Fruit fly (Drosophila melanogaster): ENCODE measurements around the gene CG6724.

CG6724 gene

DNA sequence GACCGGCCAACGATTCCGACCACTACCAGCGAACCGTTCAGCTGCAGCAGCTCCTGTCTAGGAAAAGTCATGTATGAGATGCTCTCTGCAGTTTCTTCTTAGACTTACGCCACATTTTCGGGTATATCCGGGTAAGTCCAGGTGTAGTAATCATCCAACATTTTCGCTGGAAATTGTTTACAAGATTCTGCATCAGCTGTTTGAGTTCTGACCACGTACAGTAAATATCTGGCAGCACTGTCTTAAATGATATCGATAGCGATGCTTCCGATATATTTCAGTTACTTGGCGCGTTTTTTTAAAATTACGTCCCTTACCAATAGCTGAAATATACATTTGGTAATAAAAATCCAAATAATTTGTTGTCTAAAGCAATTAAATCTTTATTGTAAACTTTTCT, 26.0 kb downstream of the CG6724 start, which contains the start of gene CG6729:
Gene CG6729 (minus strand): TSS at position 222 of the 400 bp plus-strand sequence.
- no peak for TF ChIP-seq CG8159 (tag; optimal IDR thresholded peaks at IDR 0.05)
- no peak for TF ChIP-seq rn (GFP tag; IDR thresholded peaks at IDR 0.05)
- no peak for TF ChIP-seq fd96Ca (GFP tag; IDR thresholded peaks at IDR 0.05)
- TF ChIP-seq Ets98B (GFP tag; IDR thresholded peaks at IDR 0.05) = no peak
- TF ChIP-seq CG10348 (GFP tag; IDR thresholded peaks at IDR 0.05) = no peak
- no peak for TF ChIP-seq CG13204 (GFP tag; optimal IDR thresholded peaks at IDR 0.05)
- no peak for TF ChIP-seq CG32121 (GFP tag; IDR thresholded peaks at IDR 0.05)
- TF ChIP-seq Snoo (tag; optimal IDR thresholded peaks at IDR 0.05) = no peak
- TF ChIP-seq Pif1A (GFP tag; optimal IDR thresholded peaks at IDR 0.05) = no peak
- TF ChIP-seq D1 (tag; optimal IDR thresholded peaks at IDR 0.05) = no peak
- no peak for TF ChIP-seq CG15710 (tag; optimal IDR thresholded peaks at IDR 0.05)
- no peak for TF ChIP-seq CG12605 (GFP tag; IDR thresholded peaks at IDR 0.05)
- TF ChIP-seq CG9948 (tag; optimal IDR thresholded peaks at IDR 0.05) = no peak
- no peak for TF ChIP-seq CG34367 (tag; optimal IDR thresholded peaks at IDR 0.05)
- TF ChIP-seq CG4496 (GFP tag; IDR thresholded peaks at IDR 0.05) = no peak

DNA sequence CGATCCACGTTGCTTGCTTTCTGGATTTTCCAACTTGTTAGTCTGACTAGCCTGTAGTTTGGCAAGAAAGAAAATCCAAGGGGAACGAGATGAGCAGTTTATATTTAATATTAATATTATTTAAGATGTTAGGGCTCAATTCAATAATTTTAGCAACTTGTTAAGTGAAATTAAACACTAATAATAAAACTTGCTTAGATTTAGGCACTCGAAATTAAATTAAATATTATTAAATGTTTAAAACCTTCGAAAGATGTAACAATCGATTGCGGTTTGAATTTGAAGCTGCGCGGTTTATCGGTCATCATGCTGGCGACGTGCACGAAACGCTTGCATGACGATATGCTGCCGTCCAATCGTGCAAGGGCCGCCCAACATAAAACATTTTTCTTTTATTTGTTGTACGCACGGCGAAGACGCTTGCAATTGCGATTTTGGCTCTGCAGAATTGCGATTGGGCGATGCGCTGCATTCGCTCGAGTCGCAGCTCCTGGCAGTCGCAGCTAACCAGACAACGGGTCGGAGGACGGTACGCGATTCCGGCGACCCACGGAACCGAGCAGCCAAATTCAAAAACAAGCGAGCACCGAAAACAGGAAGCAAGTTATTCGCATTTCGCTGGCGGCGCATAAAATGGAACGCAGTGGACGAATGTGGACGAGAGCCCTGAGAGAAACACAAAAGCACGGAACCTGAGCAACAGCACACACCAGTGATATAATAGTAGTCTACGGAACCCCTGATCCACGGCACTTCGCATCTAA, 32.6 kb downstream of the CG6724 start, which contains the start of the genes Vha16-5 and CG12299:
Gene Vha16-5 (minus strand): TSS at position 51 of the 764 bp plus-strand sequence.
Gene CG12299 (plus strand): TSS at position 353 of the 764 bp plus-strand sequence.
- peak; percentile 75 for TF ChIP-seq CG4496 (GFP tag; IDR thresholded peaks at IDR 0.05)
- TF ChIP-seq CG8301 (tag; optimal IDR thresholded peaks at IDR 0.05) = no peak
- peak; percentile 21 for TF ChIP-seq CG17806 (tag; optimal IDR thresholded peaks at IDR 0.05)
- TF ChIP-seq fd96Ca (GFP tag; IDR thresholded peaks at IDR 0.05) = peak; percentile 91
- no peak for TF ChIP-seq CG13204 (GFP tag; optimal IDR thresholded peaks at IDR 0.05)
- TF ChIP-seq CG9948 (tag; optimal IDR thresholded peaks at IDR 0.05) = no peak
- peak; percentile 35 for TF ChIP-seq CG8159 (tag; optimal IDR thresholded peaks at IDR 0.05)
- TF ChIP-seq D1 (tag; optimal IDR thresholded peaks at IDR 0.05) = no peak
- TF ChIP-seq Ets98B (GFP tag; IDR thresholded peaks at IDR 0.05) = peak; percentile 82
- peak; percentile 10 for TF ChIP-seq CG15710 (tag; optimal IDR thresholded peaks at IDR 0.05)
- no peak for TF ChIP-seq CG10348 (GFP tag; IDR thresholded peaks at IDR 0.05)
- TF ChIP-seq EcR (GFP tag; optimal IDR thresholded peaks at IDR 0.05) = no peak
- no peak for TF ChIP-seq Pif1A (GFP tag; optimal IDR thresholded peaks at IDR 0.05)
- no peak for TF ChIP-seq CG14655 (GFP tag; optimal IDR thresholded peaks at IDR 0.05)
- no peak for TF ChIP-seq gl (tag; optimal IDR thresholded peaks at IDR 0.05)
- TF ChIP-seq Snoo (tag; optimal IDR thresholded peaks at IDR 0.05) = no peak
- no peak for TF ChIP-seq CG34367 (tag; optimal IDR thresholded peaks at IDR 0.05)
- no peak for TF ChIP-seq Pif1B (GFP tag; optimal IDR thresholded peaks at IDR 0.05)
- peak; percentile 80 for TF ChIP-seq CG32121 (GFP tag; IDR thresholded peaks at IDR 0.05)
- TF ChIP-seq rn (GFP tag; IDR thresholded peaks at IDR 0.05) = no peak
- no peak for TF ChIP-seq CG12605 (GFP tag; IDR thresholded peaks at IDR 0.05)

DNA sequence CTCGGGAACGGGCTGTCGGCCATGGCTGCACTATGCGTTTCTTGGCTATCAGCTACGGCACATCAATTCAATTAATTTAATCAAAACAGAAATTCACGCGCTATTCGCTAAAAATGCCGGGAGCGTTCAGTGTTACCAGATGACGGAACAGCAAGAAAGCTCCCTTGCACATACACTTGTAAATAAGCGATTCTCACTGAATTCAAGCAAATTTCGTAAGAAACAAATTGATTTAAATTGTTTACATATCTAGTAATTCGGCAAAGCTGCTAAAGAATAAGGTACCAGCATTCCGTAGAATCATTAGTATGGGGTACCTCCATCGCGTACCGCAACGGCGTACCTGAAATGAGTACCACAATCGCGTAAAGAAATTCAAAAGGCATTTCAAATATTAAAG, 33.8 kb downstream of the CG6724 start, which contains the start of gene Nup107:
Gene Nup107 (minus strand): TSS at position 149 of the 400 bp plus-strand sequence.
- TF ChIP-seq CG14655 (GFP tag; optimal IDR thresholded peaks at IDR 0.05) (no peak), Pif1A (GFP tag; optimal IDR thresholded peaks at IDR 0.05) (no peak), CG4496 (GFP tag; IDR thresholded peaks at IDR 0.05) (0 out of 3 replicates have a peak, but pooled peaks have one; percentile 16)

DNA sequence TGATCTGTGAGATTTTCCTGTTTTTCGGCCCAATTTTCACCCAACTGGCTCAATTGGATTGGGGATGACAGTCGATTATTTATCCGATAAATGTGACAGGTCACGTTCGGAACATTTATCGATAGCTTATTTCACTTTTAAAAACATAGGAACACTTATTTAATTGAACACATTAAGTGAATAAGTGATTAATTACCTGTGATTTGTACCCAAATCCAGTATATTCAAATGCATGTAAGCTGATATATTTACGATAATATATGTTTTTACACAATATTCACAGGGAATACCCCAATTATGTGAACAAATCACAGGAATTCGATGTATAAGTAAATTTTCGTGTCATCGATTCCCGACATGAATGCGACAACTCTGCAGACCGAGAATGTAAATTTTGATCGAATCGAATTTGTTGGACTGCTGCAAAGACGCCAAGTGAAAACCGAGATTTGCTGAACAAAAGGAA, 37.4 kb downstream of the CG6724 start, which contains the start of the genes EMC3 and Dpy-30L1:
Gene EMC3 (minus strand): TSS at position 81 of the 466 bp plus-strand sequence.
Gene Dpy-30L1 (plus strand): TSS at position 311 of the 466 bp plus-strand sequence.
- no peak for TF ChIP-seq fd96Ca (GFP tag; IDR thresholded peaks at IDR 0.05)
- TF ChIP-seq CG17806 (tag; optimal IDR thresholded peaks at IDR 0.05) = peak; percentile 35
- peak; percentile 43; the same call in 1 of the 2 replicates for TF ChIP-seq Ets98B (GFP tag; IDR thresholded peaks at IDR 0.05)
- peak; percentile 27 for TF ChIP-seq Snoo (tag; optimal IDR thresholded peaks at IDR 0.05)
- TF ChIP-seq CG9948 (tag; optimal IDR thresholded peaks at IDR 0.05) = peak; percentile 5
- TF ChIP-seq CG34367 (tag; optimal IDR thresholded peaks at IDR 0.05) = no peak
- no peak for TF ChIP-seq CG8301 (tag; optimal IDR thresholded peaks at IDR 0.05)
- peak; percentile 53 for TF ChIP-seq CG15710 (tag; optimal IDR thresholded peaks at IDR 0.05)
- TF ChIP-seq CG12605 (GFP tag; IDR thresholded peaks at IDR 0.05) = no peak
- peak; percentile 20; the same call in 1 of the 3 replicates for TF ChIP-seq CG4496 (GFP tag; IDR thresholded peaks at IDR 0.05)

DNA sequence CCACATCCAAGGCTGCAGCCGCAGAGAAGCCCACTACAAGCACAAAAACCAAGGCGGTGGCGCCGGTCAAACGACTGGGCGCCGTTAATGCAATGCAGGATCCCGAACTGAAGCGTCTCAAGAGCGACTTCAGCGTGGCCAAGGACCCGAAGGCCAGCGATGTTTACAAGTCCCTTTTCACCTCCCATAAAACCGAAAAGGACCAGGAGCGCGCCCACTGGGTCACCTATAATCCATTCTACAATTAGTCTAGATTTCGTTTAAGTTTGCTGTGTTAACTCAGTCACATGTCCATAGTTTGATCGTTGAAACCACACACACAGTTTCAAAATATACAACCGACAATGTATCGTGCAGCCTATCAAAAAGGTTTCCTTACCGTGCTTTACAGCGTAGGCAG, 39.8 kb downstream of the CG6724 start, which contains the start of gene CG17118:
Gene CG17118 (plus strand): TSS at position 301 of the 400 bp plus-strand sequence.
- TF ChIP-seq CG4496 (GFP tag; IDR thresholded peaks at IDR 0.05) (no peak), CG12605 (GFP tag; IDR thresholded peaks at IDR 0.05) (no peak), rn (GFP tag; IDR thresholded peaks at IDR 0.05) (no peak), fd96Ca (GFP tag; IDR thresholded peaks at IDR 0.05) (no peak), EcR (GFP tag; optimal IDR thresholded peaks at IDR 0.05) (no peak), gl (tag; optimal IDR thresholded peaks at IDR 0.05) (no peak), CG9948 (tag; optimal IDR thresholded peaks at IDR 0.05) (no peak), CG17806 (tag; optimal IDR thresholded peaks at IDR 0.05) (no peak), CG8159 (tag; optimal IDR thresholded peaks at IDR 0.05) (no peak), CG10348 (GFP tag; IDR thresholded peaks at IDR 0.05) (no peak), CG32121 (GFP tag; IDR thresholded peaks at IDR 0.05) (no peak)

DNA sequence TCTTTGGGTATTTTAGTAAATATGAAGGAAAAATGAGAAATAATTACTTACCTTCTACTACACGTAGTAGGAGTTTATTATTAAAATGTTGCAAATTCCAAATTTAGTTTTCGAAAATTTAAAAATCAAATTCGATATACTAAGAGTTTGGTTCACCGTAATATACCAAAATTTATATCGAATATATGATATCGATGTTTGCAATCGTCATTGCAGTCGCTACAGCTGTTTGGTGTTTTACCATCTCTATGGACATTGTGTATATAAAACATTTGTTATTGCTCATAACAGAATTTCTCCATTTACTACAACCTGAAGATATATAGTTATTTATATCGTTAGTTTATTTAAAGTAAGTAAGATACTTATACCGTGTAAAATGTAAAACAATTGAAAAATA, 41.0 kb downstream of the CG6724 start, which contains the start of gene CG6443:
Gene CG6443 (plus strand): TSS at position 228 of the 400 bp plus-strand sequence.
- TF ChIP-seq Ets98B (GFP tag; IDR thresholded peaks at IDR 0.05) (no peak), CG32121 (GFP tag; IDR thresholded peaks at IDR 0.05) (no peak), CG34367 (tag; optimal IDR thresholded peaks at IDR 0.05) (no peak), CG13204 (GFP tag; optimal IDR thresholded peaks at IDR 0.05) (no peak), CG12605 (GFP tag; IDR thresholded peaks at IDR 0.05) (no peak), CG8301 (tag; optimal IDR thresholded peaks at IDR 0.05) (no peak), CG15710 (tag; optimal IDR thresholded peaks at IDR 0.05) (no peak), Pif1B (GFP tag; optimal IDR thresholded peaks at IDR 0.05) (no peak), CG4496 (GFP tag; IDR thresholded peaks at IDR 0.05) (no peak), CG10348 (GFP tag; IDR thresholded peaks at IDR 0.05) (no peak), gl (tag; optimal IDR thresholded peaks at IDR 0.05) (no peak), fd96Ca (GFP tag; IDR thresholded peaks at IDR 0.05) (no peak), CG14655 (GFP tag; optimal IDR thresholded peaks at IDR 0.05) (no peak)

Measured in whole organism, pupa.